Worm (Caenorhabditis elegans) whole organism, midembryonic: Measurements from ENCODE around the gene mys-1.

Experiments used
- T22C8.4 ChIP-seq: fragments of 200-800 bp; sonication (Bioruptor generic); IDR thresholded peaks from 2 replicates; pipeline ENCODE4 v1.3.6; 2022; ENCODE audit warnings: missing genetic modification characterization, missing compliant biosample characterization
- cog-1 ChIP-seq: sonication (generic microtip); optimal IDR thresholded peaks from 2 replicates; lab custom pipeline; 2016; ENCODE audit warnings: missing genetic modification characterization, missing compliant biosample characterization
- flt-1 ChIP-seq: fragments of 200-800 bp; sonication (Bioruptor generic); IDR thresholded peaks from 2 replicates; pipeline ENCODE4 v1.3.6; 2022; ENCODE audit warnings: missing genetic modification characterization, missing compliant biosample characterization
- klf-2 ChIP-seq: fragments of 200-800 bp; sonication (Bioruptor generic); conservative IDR thresholded peaks from 2 replicates; pipeline ENCODE4 v1.3.6; 2022; ENCODE audit warnings: missing genetic modification reagents, missing genetic modification characterization, missing compliant biosample characterization
- med-1 ChIP-seq: sonication (generic microtip); optimal IDR thresholded peaks from 2 replicates; lab custom pipeline; 2017; ENCODE audit warnings: missing genetic modification characterization, mild to moderate bottlenecking, missing compliant biosample characterization, antibody characterized with exemption, missing genetic modification reagents; ENCODE audit not compliant: insufficient read depth
- ref-1 ChIP-seq: fragments of 200-800 bp; sonication (Bioruptor generic); conservative IDR thresholded peaks from 2 replicates; pipeline ENCODE4 v1.3.6; 2022; ENCODE audit warnings: missing genetic modification reagents, missing genetic modification characterization, missing compliant biosample characterization
- tab-1 ChIP-seq: fragments of 200-800 bp; sonication (Bioruptor generic); IDR thresholded peaks from 2 replicates; pipeline ENCODE4 v1.3.6; 2022; ENCODE audit warnings: missing genetic modification characterization, missing compliant biosample characterization
- ztf-23 ChIP-seq: fragments of 200-800 bp; sonication (Bioruptor generic); IDR thresholded peaks from 2 replicates; pipeline ENCODE4 v1.3.6; 2022; ENCODE audit warnings: missing genetic modification reagents, missing genetic modification characterization, missing compliant biosample characterization
- ztf-29 ChIP-seq: fragments of 200-800 bp; sonication (Bioruptor generic); IDR thresholded peaks from 2 replicates; pipeline ENCODE4 v1.3.6; 2022; ENCODE audit warnings: missing genetic modification reagents, missing genetic modification characterization, missing compliant biosample characterization

mys-1 gene

ce11 chrV:7087340-7087739 lies 2.9 kb upstream of the mys-1 start:
- TF ChIP-seq ref-1 = no peak
- TF ChIP-seq klf-2 = no peak
- TF ChIP-seq ztf-29 (GFP tag; lab: Robert Waterston, UW) = no peak
- TF ChIP-seq med-1 (GFP tag; lab: Kevin White, UChicago) = no peak
- TF ChIP-seq tab-1 = no peak
- TF ChIP-seq T22C8.4 (GFP tag; lab: Robert Waterston, UW) = no peak
- no peak for TF ChIP-seq flt-1
- TF ChIP-seq cog-1 (tag; lab: Kevin White, UChicago) = no peak
- no peak for TF ChIP-seq ztf-23

ce11 chrV:7085518-7086104 lies 1.1 kb upstream of the mys-1 start, which contains the start of gene VC5.2:
Gene VC5.2, plus strand, starts transcription at chrV:7085956.
- TF ChIP-seq ref-1 (no peak), med-1 (GFP tag; lab: Kevin White, UChicago) (no peak), ztf-23 (no peak), tab-1 (no peak), T22C8.4 (GFP tag; lab: Robert Waterston, UW) (no peak), klf-2 (no peak), ztf-29 (GFP tag; lab: Robert Waterston, UW) (no peak), cog-1 (tag; lab: Kevin White, UChicago) (no peak), flt-1 (no peak)

- no peak for TF ChIP-seq ztf-23
- no peak for TF ChIP-seq ztf-29 (GFP tag; lab: Robert Waterston, UW)
- TF ChIP-seq tab-1 = no peak
- no peak for TF ChIP-seq T22C8.4 (GFP tag; lab: Robert Waterston, UW)
- no peak for TF ChIP-seq flt-1
- no peak for TF ChIP-seq klf-2
- TF ChIP-seq ref-1 = no peak
- no peak for TF ChIP-seq cog-1 (tag; lab: Kevin White, UChicago)
- TF ChIP-seq med-1 (GFP tag; lab: Kevin White, UChicago) = no peak
Measured at ce11 chrV:7079388-7079787, 5.1 kb downstream of the mys-1 start.

ce11 chrV:7078765-7079164 lies 5.7 kb downstream of the mys-1 start:
- TF ChIP-seq T22C8.4 (GFP tag; lab: Robert Waterston, UW) = no peak
- no peak for TF ChIP-seq ztf-29 (GFP tag; lab: Robert Waterston, UW)
- TF ChIP-seq med-1 (GFP tag; lab: Kevin White, UChicago) = no peak
- no peak for TF ChIP-seq flt-1
- no peak for TF ChIP-seq ztf-23
- TF ChIP-seq ref-1 = no peak

ce11 chrV:7076161-7076560 lies 8.3 kb downstream of the mys-1 start:
- no peak for TF ChIP-seq med-1 (GFP tag; lab: Kevin White, UChicago)
- no peak for TF ChIP-seq ztf-29 (GFP tag; lab: Robert Waterston, UW)
- TF ChIP-seq ref-1 = no peak
- no peak for TF ChIP-seq ztf-23
- no peak for TF ChIP-seq tab-1
- TF ChIP-seq flt-1 = no peak
- no peak for TF ChIP-seq cog-1 (tag; lab: Kevin White, UChicago)
- TF ChIP-seq T22C8.4 (GFP tag; lab: Robert Waterston, UW) = no peak
- TF ChIP-seq klf-2 = no peak

ce11 chrV:7075646-7076045 lies 8.8 kb downstream of the mys-1 start, which contains the start of gene npa-1:
Gene npa-1, plus strand, starts transcription at chrV:7075787.
- no peak for TF ChIP-seq ref-1
- no peak for TF ChIP-seq ztf-23
- no peak for TF ChIP-seq flt-1
- no peak for TF ChIP-seq tab-1
- TF ChIP-seq klf-2 = no peak
- no peak for TF ChIP-seq cog-1 (tag; lab: Kevin White, UChicago)
- no peak for TF ChIP-seq T22C8.4 (GFP tag; lab: Robert Waterston, UW)
- no peak for TF ChIP-seq ztf-29 (GFP tag; lab: Robert Waterston, UW)

ce11 chrV:7072309-7072708 lies 12.2 kb downstream of the mys-1 start, which contains the start of gene F27B10.1:
Gene F27B10.1, plus strand, starts transcription at chrV:7072609.
- TF ChIP-seq ztf-23 (no peak), med-1 (GFP tag; lab: Kevin White, UChicago) (no peak), klf-2 (no peak), ztf-29 (GFP tag; lab: Robert Waterston, UW) (no peak), cog-1 (tag; lab: Kevin White, UChicago) (no peak), ref-1 (no peak), flt-1 (no peak), tab-1 (no peak), T22C8.4 (GFP tag; lab: Robert Waterston, UW) (no peak)

ce11 chrV:7069605-7070004 lies 14.9 kb downstream of the mys-1 start:
- TF ChIP-seq ref-1 = no peak
- no peak for TF ChIP-seq cog-1 (tag; lab: Kevin White, UChicago)
- no peak for TF ChIP-seq ztf-23
- no peak for TF ChIP-seq ztf-29 (GFP tag; lab: Robert Waterston, UW)
- TF ChIP-seq flt-1 = no peak
- TF ChIP-seq med-1 (GFP tag; lab: Kevin White, UChicago) = no peak
- no peak for TF ChIP-seq T22C8.4 (GFP tag; lab: Robert Waterston, UW)

- TF ChIP-seq tab-1 = no peak
- no peak for TF ChIP-seq T22C8.4 (GFP tag; lab: Robert Waterston, UW)
- TF ChIP-seq flt-1 = no peak
- no peak for TF ChIP-seq med-1 (GFP tag; lab: Kevin White, UChicago)
- no peak for TF ChIP-seq klf-2
- TF ChIP-seq ztf-29 (GFP tag; lab: Robert Waterston, UW) = no peak
- TF ChIP-seq ref-1 = no peak
- no peak for TF ChIP-seq ztf-23
- no peak for TF ChIP-seq cog-1 (tag; lab: Kevin White, UChicago)
Measured at ce11 chrV:7068861-7069260, 15.6 kb downstream of the mys-1 start.

ce11 chrV:7065226-7065625 lies 19.2 kb downstream of the mys-1 start, which contains the start of gene Y57E12AR.1:
Gene Y57E12AR.1, minus strand, starts transcription at chrV:7065326.
- TF ChIP-seq klf-2 (no peak), ztf-29 (GFP tag; lab: Robert Waterston, UW) (no peak), ztf-23 (no peak), med-1 (GFP tag; lab: Kevin White, UChicago) (no peak), T22C8.4 (GFP tag; lab: Robert Waterston, UW) (no peak), tab-1 (no peak), flt-1 (no peak), cog-1 (tag; lab: Kevin White, UChicago) (no peak), ref-1 (no peak)
